Worm (Caenorhabditis elegans): ENCODE measurements around the gene clec-262.
"Not testable (repeated sequence)": the region's sequence is repeated elsewhere in the genome, so short reads cannot be mapped to it uniquely, and the experiment has no call there.

Gene clec-262

ce11 chrV:20297650-20298049, 14.0 kb upstream of the clec-262 start, which contains the start of gene ZC15.5:
ZC15.5 (plus strand) TSS chrV:20297950.
- TF ChIP-seq nhr-47 (tag; optimal IDR thresholded peaks at IDR 0.05): no peak
- TF ChIP-seq tbx-2 (tag; optimal IDR thresholded peaks at IDR 0.05): no peak
- no peak for TF ChIP-seq skn-1 (tag; optimal IDR thresholded peaks at IDR 0.05)
- no peak for TF ChIP-seq pqm-1 (tag; optimal IDR thresholded peaks at IDR 0.05)
- TF ChIP-seq nhr-12 (tag; optimal IDR thresholded peaks at IDR 0.05): no peak
- TF ChIP-seq Y116A8C.19 (tag; optimal IDR thresholded peaks at IDR 0.05; ENCODE audit: borderline replicate concordance): no peak
- TF ChIP-seq lsy-2 (tag; optimal IDR thresholded peaks at IDR 0.05): no peak
- no peak for TF ChIP-seq nhr-28 (tag; optimal IDR thresholded peaks at IDR 0.05)

DNA sequence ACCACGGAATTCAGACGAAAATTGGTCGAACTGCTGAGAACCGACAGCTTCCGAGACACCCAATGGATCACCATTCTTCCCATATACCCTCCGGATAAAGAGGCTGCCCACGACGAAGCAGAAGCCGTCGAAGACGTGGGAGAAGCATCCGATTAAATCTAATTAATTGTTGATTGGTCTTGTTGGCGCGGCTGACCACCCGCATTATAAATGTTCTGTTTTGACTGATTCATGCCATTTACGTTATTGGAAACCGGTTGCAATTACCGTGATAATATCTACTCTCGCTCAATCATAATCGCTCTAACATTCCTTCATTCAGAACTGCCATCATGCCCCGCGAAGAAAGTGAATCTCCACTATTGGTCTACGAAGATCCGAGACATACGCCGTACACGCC, 8.3 kb upstream of the clec-262 start, which contains the start of gene ZC15.3:
Gene ZC15.3, plus strand, starts transcription at position 301 of the 400 bp plus-strand sequence.
- TF ChIP-seq F16B12.6, rnt-1, pqm-1 (tag; optimal IDR thresholded peaks at IDR 0.05): not testable (repeated sequence)

DNA sequence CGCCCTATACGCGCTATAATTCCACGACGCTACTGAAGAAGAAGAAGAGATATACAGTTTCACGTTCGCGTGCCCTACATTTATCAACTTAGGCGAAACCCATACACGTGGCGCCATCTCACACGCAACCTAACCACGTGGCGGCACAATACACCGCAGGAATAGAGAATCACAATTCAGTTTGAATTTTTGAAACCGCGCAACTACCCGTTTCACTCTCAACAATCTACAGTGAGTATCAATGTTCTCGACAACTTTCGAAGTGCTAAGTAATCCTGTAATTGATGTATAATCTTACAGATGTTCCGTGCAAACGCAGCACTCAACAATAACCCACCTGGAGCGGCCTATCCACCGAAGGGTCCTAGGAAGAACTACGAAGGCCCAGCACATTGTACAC, 5.8 kb upstream of the clec-262 start, which contains the start of gene ZC15.1:
Gene ZC15.1, plus strand, starts transcription at position 301 of the 400 bp plus-strand sequence.
- no peak for TF ChIP-seq lin-35 (GFP tag; optimal IDR thresholded peaks at IDR 0.05)
- no peak for TF ChIP-seq unc-86 (tag; optimal IDR thresholded peaks at IDR 0.05)
- no peak for TF ChIP-seq ama-1 (optimal IDR thresholded peaks at IDR 0.05)

- no peak for TF ChIP-seq mep-1 (tag; optimal IDR thresholded peaks at IDR 0.05)
- TF ChIP-seq nhr-71 (tag; optimal IDR thresholded peaks at IDR 0.05): no peak
- TF ChIP-seq nhr-84 (tag; optimal IDR thresholded peaks at IDR 0.05): no peak
- no peak for TF ChIP-seq F16B12.6 (tag; optimal IDR thresholded peaks at IDR 0.05)
- no peak for TF ChIP-seq pqm-1 (tag; optimal IDR thresholded peaks at IDR 0.05)
- TF ChIP-seq dpl-1 (GFP tag; optimal IDR thresholded peaks at IDR 0.05): no peak
- no peak for TF ChIP-seq swsn-7 (tag; optimal IDR thresholded peaks at IDR 0.05)
- no peak for TF ChIP-seq nhr-11 (tag; optimal IDR thresholded peaks at IDR 0.05)
- TF ChIP-seq ets-5 (GFP tag; IDR thresholded peaks at IDR 0.05): no peak
Measured at ce11 chrV:20310575-20310974, 1.0 kb upstream of the clec-262 start, which contains the start of gene ZC15.10. ZC15.10 (plus strand) TSS chrV:20310736.

- TF ChIP-seq hlh-17 (GFP tag; optimal IDR thresholded peaks at IDR 0.05; ENCODE audit: borderline replicate concordance) (no peak), lin-35 (GFP tag; optimal IDR thresholded peaks at IDR 0.05) (no peak), nhr-237 (tag; optimal IDR thresholded peaks at IDR 0.05) (no peak), snpc-4 (tag; optimal IDR thresholded peaks at IDR 0.05) (no peak), ztf-4 (tag; optimal IDR thresholded peaks at IDR 0.05) (no peak)
Measured at ce11 chrV:20317442-20317841, 5.8 kb downstream of the clec-262 start, which contains the start of gene Y113G7C.1. Y113G7C.1 (plus strand) TSS chrV:20317742.

DNA sequence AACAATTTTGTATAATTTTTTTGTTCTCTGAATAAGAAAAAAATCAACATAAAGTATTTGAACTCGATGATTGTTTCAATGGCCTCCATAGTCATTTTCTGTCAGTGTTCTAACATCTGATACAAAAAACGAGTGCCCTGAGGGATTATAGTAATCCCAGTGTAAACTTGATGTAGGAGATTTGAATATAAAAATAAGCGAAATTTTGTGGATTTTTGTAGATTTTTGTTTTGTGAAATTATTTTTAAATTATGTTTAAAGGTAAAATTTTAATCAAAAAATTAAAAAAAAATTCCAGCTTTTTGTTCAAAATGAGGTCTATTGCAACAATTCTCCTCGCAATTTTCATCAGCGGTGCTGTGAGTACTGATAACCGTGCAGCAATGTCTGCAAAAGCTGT, 13.8 kb downstream of the clec-262 start, which contains the start of gene Y38H6A.1:
Gene Y38H6A.1, plus strand, starts transcription at position 301 of the 400 bp plus-strand sequence.
- TF ChIP-seq mef-2 (tag; optimal IDR thresholded peaks at IDR 0.05) (no peak), egl-13 (tag; optimal IDR thresholded peaks at IDR 0.05) (no peak), unc-98 (GFP tag; IDR thresholded peaks at IDR 0.05) (no peak), ceh-82 (tag; optimal IDR thresholded peaks at IDR 0.05) (no peak), zip-4 (GFP tag; optimal IDR thresholded peaks at IDR 0.05) (no peak), Y116A8C.19 (tag; optimal IDR thresholded peaks at IDR 0.05; ENCODE audit: borderline replicate concordance) (no peak), nhr-47 (tag; optimal IDR thresholded peaks at IDR 0.05) (no peak), unc-86 (tag; optimal IDR thresholded peaks at IDR 0.05) (no peak), efl-1 (optimal IDR thresholded peaks at IDR 0.05) (no peak), efl-1 (GFP tag; optimal IDR thresholded peaks at IDR 0.05 in 1 of 2) (no peak), zag-1 (tag; optimal IDR thresholded peaks at IDR 0.05) (no peak)
